Fruit fly (Drosophila melanogaster) whole organism, embryonic: ENCODE measurements around the gene CG17768.

Experiments used
- Aef1 ChIP-seq: fragments of 200-800 bp; sonication (Bioruptor generic); IDR thresholded peaks from 3 replicates; pipeline ENCODE4 v1.3.6; 2022; ENCODE audit warnings: missing biosample characterization, missing genetic modification characterization
- Asciz ChIP-seq: fragments of 200-800 bp; sonication (Bioruptor generic); optimal IDR thresholded peaks from 2 replicates; lab custom pipeline; 2017; ENCODE audit warnings: missing biosample characterization, mild to moderate bottlenecking, missing genetic modification characterization, missing genetic modification reagents
- Awh ChIP-seq: fragments of 200-800 bp; sonication (Bioruptor generic); IDR thresholded peaks from 2 replicates; pipeline ENCODE4, ENCODE4 v1.3.6; 2022; ENCODE audit warnings: missing biosample characterization, missing genetic modification characterization
- CG12299 ChIP-seq: fragments of 200-800 bp; sonication (Bioruptor generic); optimal IDR thresholded peaks from 2 replicates; lab custom pipeline; 2018; ENCODE audit warnings: missing biosample characterization, mild to moderate bottlenecking, missing genetic modification characterization
- CG12942 ChIP-seq: fragments of 200-800 bp; sonication (Bioruptor generic); optimal IDR thresholded peaks from 3 replicates; lab custom pipeline; 2016; ENCODE audit warnings: missing biosample characterization, missing genetic modification characterization
- CG14050 ChIP-seq: fragments of 200-800 bp; sonication (Bioruptor generic); IDR thresholded peaks from 3 replicates; pipeline ENCODE4 v1.3.6; 2022; ENCODE audit warnings: missing biosample characterization, missing genetic modification characterization
- CG14965 ChIP-seq: fragments of 200-800 bp; sonication (Bioruptor generic); optimal IDR thresholded peaks from 2 replicates; lab custom pipeline; 2016; ENCODE audit warnings: missing biosample characterization, missing genetic modification characterization, borderline replicate concordance
- CG1602 ChIP-seq: fragments of 200-800 bp; sonication (Bioruptor generic); optimal IDR thresholded peaks from 3 replicates; lab custom pipeline; 2016; ENCODE audit warnings: missing biosample characterization, missing genetic modification characterization
- CG16813 ChIP-seq: fragments of 200-800 bp; sonication (Bioruptor generic); IDR thresholded peaks from 3 replicates; pipeline ENCODE4 v1.3.6; 2022; ENCODE audit warnings: missing biosample characterization, missing genetic modification characterization; ENCODE audit not compliant: partially characterized antibody
- CG17568 ChIP-seq: fragments of 200-800 bp; sonication (Bioruptor generic); optimal IDR thresholded peaks from 2 replicates; lab custom pipeline; 2018; ENCODE audit warnings: missing biosample characterization, mild to moderate bottlenecking, missing genetic modification characterization, moderate library complexity
- CG18011 ChIP-seq: fragments of 200-800 bp; sonication (Bioruptor generic); optimal IDR thresholded peaks from 2 replicates; lab custom pipeline; 2017; ENCODE audit warnings: missing biosample characterization, missing genetic modification characterization, mild to moderate bottlenecking, moderate library complexity, missing genotype
- CG18262 ChIP-seq: fragments of 200-800 bp; optimal IDR thresholded peaks from 3 replicates; lab custom pipeline; 2019; ENCODE audit warnings: missing biosample characterization, mild to moderate bottlenecking, missing genetic modification characterization, moderate library complexity
- CG18599 ChIP-seq: fragments of 200-800 bp; sonication (Bioruptor generic); optimal IDR thresholded peaks from 3 replicates; lab custom pipeline; 2017; ENCODE audit warnings: missing biosample characterization, missing genetic modification characterization, mild to moderate bottlenecking, moderate library complexity, missing genetic modification reagents
- CG2199 ChIP-seq: fragments of 200-800 bp; sonication (Bioruptor generic); IDR thresholded peaks from 3 replicates; pipeline ENCODE4 v1.3.6; 2022; ENCODE audit warnings: missing biosample characterization, missing genetic modification characterization
- CG2712 ChIP-seq: fragments of 200-800 bp; optimal IDR thresholded peaks from 3 replicates; lab custom pipeline; 2019; ENCODE audit warnings: missing biosample characterization, mild to moderate bottlenecking, missing genetic modification characterization, moderate library complexity
- CG3995 ChIP-seq: fragments of 200-800 bp; sonication (Bioruptor generic); optimal IDR thresholded peaks from 3 replicates; lab custom pipeline; 2016; ENCODE audit warnings: missing biosample characterization, missing genetic modification characterization
- CG5953 ChIP-seq: fragments of 200-800 bp; sonication (Bioruptor generic); IDR thresholded peaks from 2 replicates; pipeline ENCODE4 v1.3.6; 2022; ENCODE audit warnings: missing biosample characterization, missing genetic modification characterization
- CG6765 ChIP-seq: fragments of 200-800 bp; sonication (Bioruptor generic); optimal IDR thresholded peaks from 3 replicates; lab custom pipeline; 2017; ENCODE audit warnings: missing biosample characterization, mild to moderate bottlenecking, missing genetic modification characterization
- CG6854 ChIP-seq: fragments of 200-800 bp; sonication (Bioruptor generic); optimal IDR thresholded peaks from 3 replicates; lab custom pipeline; 2017; ENCODE audit warnings: missing biosample characterization, mild to moderate bottlenecking, missing genetic modification characterization
- CG9437 ChIP-seq: fragments of 200-800 bp; sonication (Bioruptor generic); optimal IDR thresholded peaks from 2 replicates; lab custom pipeline; 2018; ENCODE audit warnings: missing biosample characterization, mild to moderate bottlenecking, missing genetic modification characterization
- CG9932 ChIP-seq: fragments of 200-800 bp; sonication (Bioruptor generic); IDR thresholded peaks from 2 replicates; pipeline ENCODE4 v1.3.6; 2022; ENCODE audit warnings: missing biosample characterization, missing genetic modification characterization
- CTCF ChIP-seq: fragments of 200-800 bp; sonication (Bioruptor generic); optimal IDR thresholded peaks from 2 replicates; lab custom pipeline; 2017; ENCODE audit warnings: missing biosample characterization, mild to moderate bottlenecking, missing genetic modification characterization, moderate library complexity
- Camta ChIP-seq: fragments of 200-800 bp; sonication (Bioruptor generic); optimal IDR thresholded peaks from 2 replicates; lab custom pipeline; 2016; ENCODE audit warnings: missing biosample characterization, missing genetic modification characterization
- Dad ChIP-seq: fragments of 200-800 bp; sonication (Bioruptor generic); optimal IDR thresholded peaks from 3 replicates; lab custom pipeline; 2016; ENCODE audit warnings: missing biosample characterization, missing genetic modification characterization
- Deaf1 ChIP-seq: fragments of 200-800 bp; optimal IDR thresholded peaks from 3 replicates; lab custom pipeline; 2019; ENCODE audit warnings: missing biosample characterization, mild to moderate bottlenecking, missing genetic modification characterization, moderate library complexity
- E2f1 ChIP-seq: fragments of 200-800 bp; sonication (Bioruptor generic); IDR thresholded peaks from 2 replicates; pipeline ENCODE4 v1.3.6; 2022; ENCODE audit warnings: missing biosample characterization, missing genetic modification characterization
- E2f2 ChIP-seq: fragments of 200-800 bp; sonication (Bioruptor generic); IDR thresholded peaks from 2 replicates; pipeline ENCODE4 v1.3.6; 2022; ENCODE audit warnings: missing biosample characterization, missing genetic modification characterization
- Ets97D ChIP-seq: fragments of 200-800 bp; sonication (Bioruptor generic); optimal IDR thresholded peaks from 3 replicates; lab custom pipeline; 2016; ENCODE audit warnings: missing biosample characterization, missing genetic modification characterization
- Fer3 ChIP-seq: fragments of 200-800 bp; sonication (Bioruptor generic); optimal IDR thresholded peaks from 2 replicates; lab custom pipeline; 2018; ENCODE audit warnings: missing biosample characterization, mild to moderate bottlenecking, missing genetic modification characterization, moderate library complexity
- HmgD ChIP-seq: fragments of 200-800 bp; sonication (Bioruptor generic); optimal IDR thresholded peaks from 3 replicates; lab custom pipeline; 2016; ENCODE audit warnings: missing biosample characterization, missing genetic modification characterization
- Hmx ChIP-seq: fragments of 200-800 bp; sonication (Bioruptor generic); optimal IDR thresholded peaks from 2 replicates; lab custom pipeline; 2016; ENCODE audit warnings: missing biosample characterization, missing genetic modification characterization
- Hr3 ChIP-seq: fragments of 200-800 bp; sonication (Bioruptor generic); optimal IDR thresholded peaks from 3 replicates; lab custom pipeline; 2016; ENCODE audit warnings: missing biosample characterization, missing genetic modification characterization
- Jarid2 ChIP-seq: fragments of 200-800 bp; sonication (Bioruptor generic); optimal IDR thresholded peaks from 3 replicates; lab custom pipeline; 2017; ENCODE audit warnings: mild to moderate bottlenecking, missing biosample characterization, missing genetic modification reagents, missing genetic modification characterization
- Opbp ChIP-seq: fragments of 200-800 bp; sonication (Bioruptor generic); IDR thresholded peaks from 3 replicates; pipeline ENCODE4 v1.3.6; 2022; ENCODE audit warnings: missing biosample characterization, missing genetic modification characterization; ENCODE audit not compliant: partially characterized antibody
- Six4 ChIP-seq: fragments of 200-800 bp; sonication (Bioruptor generic); optimal IDR thresholded peaks from 2 replicates; lab custom pipeline; 2016; ENCODE audit warnings: missing biosample characterization, missing genetic modification characterization
- Ssrp ChIP-seq: fragments of 200-800 bp; sonication (Bioruptor generic); optimal IDR thresholded peaks from 2 replicates; lab custom pipeline; 2018; ENCODE audit warnings: missing biosample characterization, mild to moderate bottlenecking, missing genetic modification characterization, moderate library complexity
- Tbp ChIP-seq: fragments of >200 bp; optimal IDR thresholded peaks from 2 replicates; lab custom pipeline; 2018; ENCODE audit warnings: missing biosample characterization, missing genetic modification characterization
- abd-A ChIP-seq: fragments of 200-800 bp; sonication (Bioruptor generic); optimal IDR thresholded peaks from 3 replicates; lab custom pipeline; 2019; ENCODE audit warnings: missing biosample characterization, mild to moderate bottlenecking, missing genetic modification characterization, moderate library complexity
- ac ChIP-seq: fragments of 200-800 bp; sonication (Bioruptor generic); optimal IDR thresholded peaks from 3 replicates; lab custom pipeline; 2017; ENCODE audit warnings: missing biosample characterization, mild to moderate bottlenecking, missing genetic modification characterization
- bsh ChIP-seq, 2 experiments: fragments of 200-800 bp; sonication (Bioruptor generic); optimal IDR thresholded peaks; 2 replicates each; lab custom pipeline; 2017 to 2018; ENCODE audit warnings: mild to moderate bottlenecking in 2 of 2, missing biosample characterization in 2 of 2, missing genetic modification characterization in 2 of 2, moderate library complexity in 1 of 2
- chm ChIP-seq: fragments of 200-800 bp; sonication (Bioruptor generic); IDR thresholded peaks from 2 replicates; pipeline ENCODE4 v1.3.6; 2022; ENCODE audit warnings: missing biosample characterization, missing genetic modification characterization
- dpn ChIP-seq, 2 experiments: fragments of 200-800 bp; sonication (Bioruptor generic); optimal IDR thresholded peaks; 3 replicates each; lab custom pipeline; 2016; ENCODE audit warnings: missing biosample characterization in 2 of 2, missing genetic modification characterization in 2 of 2
- eve ChIP-seq, 2 experiments: fragments of >200 bp; optimal IDR thresholded peaks; 2 replicates each; lab custom pipeline; 2017; ENCODE audit warnings: missing biosample characterization in 2 of 2, missing genetic modification characterization in 2 of 2
- grn ChIP-seq: fragments of 200-800 bp; sonication (Bioruptor generic); optimal IDR thresholded peaks from 3 replicates; lab custom pipeline; 2017; ENCODE audit warnings: missing biosample characterization, missing genetic modification characterization
- hkb ChIP-seq, 2 experiments: fragments of 200-800 bp in 1 of 2; fragments of >200 bp in 1 of 2; sonication (Bioruptor generic) in 1 of 2; IDR thresholded peaks in 1 of 2; optimal IDR thresholded peaks in 1 of 2; 2 replicates each; pipeline versions ENCODE4 v1.3.6 to Lab custom; 2017 to 2022; ENCODE audit warnings: missing biosample characterization in 1 of 2, missing genetic modification characterization in 1 of 2
- hth ChIP-seq: fragments of >200 bp; optimal IDR thresholded peaks from 2 replicates; lab custom pipeline; 2017; ENCODE audit warnings: inconsistent platforms
- lbe ChIP-seq: fragments of 200-800 bp; sonication (Bioruptor generic); optimal IDR thresholded peaks from 2 replicates; lab custom pipeline; 2016; ENCODE audit warnings: missing biosample characterization, mild to moderate bottlenecking, missing genetic modification characterization
- phol ChIP-seq: fragments of 200-800 bp; sonication (Bioruptor generic); optimal IDR thresholded peaks from 3 replicates; lab custom pipeline; 2018; ENCODE audit warnings: missing biosample characterization, mild to moderate bottlenecking, missing genetic modification characterization, moderate library complexity
- rib ChIP-seq: fragments of 200-800 bp; sonication (Bioruptor generic); IDR thresholded peaks from 2 replicates; pipeline ENCODE4 v1.3.6; 2022; ENCODE audit warnings: missing biosample characterization, missing genetic modification characterization
- tap ChIP-seq: fragments of 200-800 bp; optimal IDR thresholded peaks from 3 replicates; lab custom pipeline; 2019; ENCODE audit warnings: missing biosample characterization, mild to moderate bottlenecking, missing genetic modification characterization, moderate library complexity
- vvl ChIP-seq: fragments of 200-800 bp; sonication (Bioruptor generic); IDR thresholded peaks from 2 replicates; pipeline ENCODE4 v1.3.6; 2022; ENCODE audit warnings: missing biosample characterization, missing genetic modification characterization
- zfh2 ChIP-seq: fragments of 200-800 bp; sonication (Bioruptor generic); optimal IDR thresholded peaks from 2 replicates; lab custom pipeline; 2016; ENCODE audit warnings: missing biosample characterization, missing genetic modification characterization

CG17768 gene

dm6 chr2L:10437317-10437716, 32.3 kb upstream of the CG17768 start, which contains the start of gene STUB1 (continued):
- TF ChIP-seq CG12942 (GFP tag; lab: Kevin White, UChicago) (no peak), Six4 (GFP tag; lab: Kevin White, UChicago) (no peak), HmgD (GFP tag; lab: Kevin White, UChicago) (peak; percentile 29), abd-A (tag; lab: Kevin White, UChicago) (no peak), zfh2 (GFP tag; lab: Kevin White, UChicago) (peak; percentile 57), CG3995 (peak; percentile 59), CG18011 (GFP tag; lab: Kevin White, UChicago) (no peak), CG1602 (no peak), Asciz (no peak), CG9932 (GFP tag; lab: Robert Waterston, UW) (no peak; the same call in 1 of the 2 replicates), CG5953 (GFP tag; lab: Robert Waterston, UW) (no peak), CG6765 (GFP tag; lab: Kevin White, UChicago) (no peak), Ets97D (GFP tag; lab: Kevin White, UChicago) (peak; percentile 42), CTCF (GFP tag; lab: Kevin White, UChicago) (no peak), ac (GFP tag; lab: Kevin White, UChicago) (no peak), Deaf1 (tag; lab: Kevin White, UChicago) (no peak), Tbp (GFP tag; lab: Kevin White, UChicago) (no peak), CG2712 (no peak), CG17568 (GFP tag; lab: Kevin White, UChicago) (no peak), hth (lab: Kevin White, UChicago) (no peak), E2f2 (peak; percentile 87), CG14965 (GFP tag; lab: Kevin White, UChicago) (no peak), tap (tag; lab: Kevin White, UChicago) (no peak), bsh (GFP tag; optimal IDR thresholded peaks at IDR 0.05; lab: Kevin White, UChicago) (no peak), CG9437 (GFP tag; lab: Kevin White, UChicago) (no peak), CG12299 (tag; lab: Kevin White, UChicago) (no peak), Jarid2 (GFP tag; lab: Kevin White, UChicago) (no peak), Hr3 (GFP tag; lab: Kevin White, UChicago) (no peak), CG18599 (no peak), lbe (GFP tag; lab: Kevin White, UChicago) (no peak), grn (no peak), phol (tag; lab: Kevin White, UChicago) (peak; percentile 19), CG16813 (GFP tag; lab: Robert Waterston, UW) (peak; percentile 93), eve (GFP tag; optimal IDR thresholded peaks at IDR 0.05; lab: Kevin White, UChicago) (no peak), Ssrp (tag; lab: Kevin White, UChicago) (no peak), chm (GFP tag; lab: Robert Waterston, UW) (no peak), Dad (GFP tag; lab: Kevin White, UChicago) (peak; percentile 8), Fer3 (tag; lab: Kevin White, UChicago) (no peak), hkb (optimal IDR thresholded peaks at IDR 0.05; lab: Kevin White, UChicago) (no peak), hkb (GFP tag; IDR thresholded peaks at IDR 0.05; lab: Robert Waterston, UW) (no peak), Opbp (GFP tag; lab: Robert Waterston, UW) (peak; percentile 97), vvl (GFP tag; lab: Robert Waterston, UW) (peak; percentile 69), CG18262 (tag; lab: Kevin White, UChicago) (no peak), CG14050 (no peak), CG6854 (no peak), Camta (GFP tag; lab: Kevin White, UChicago) (no peak), Awh (GFP tag; lab: Robert Waterston, UW) (no peak), rib (peak; percentile 42; the same call in 1 of the 2 replicates), dpn (GFP tag; optimal IDR thresholded peaks at IDR 0.05; lab: Kevin White, UChicago) (peak in 1 of 2 experiments; percentile 14), Aef1 (GFP tag; lab: Robert Waterston, UW) (no peak), CG2199 (GFP tag; lab: Robert Waterston, UW) (0 out of 3 replicates have a peak, but pooled peaks have one; percentile 44), Hmx (GFP tag; lab: Kevin White, UChicago) (no peak), E2f1 (GFP tag; lab: Robert Waterston, UW) (no peak)
